Worm (Caenorhabditis elegans) whole organism, early embryonic: ENCODE results near the gene pals-34.

ENCODE experiments used
- B0310.2 ChIP-seq: sonication (generic microtip); optimal IDR thresholded peaks from 2 replicates; lab custom pipeline; 2016; ENCODE audit warnings: mild to moderate bottlenecking, missing genetic modification characterization, missing compliant biosample characterization
- F13C5.2 ChIP-seq: sonication (generic microtip); optimal IDR thresholded peaks from 2 replicates; lab custom pipeline; 2017; ENCODE audit warnings: mild to moderate bottlenecking, missing genetic modification characterization, inconsistent platforms, missing compliant biosample characterization
- aly-1 ChIP-seq: sonication (generic microtip); optimal IDR thresholded peaks from 2 replicates; lab custom pipeline; 2016; ENCODE audit warnings: missing genetic modification characterization, missing compliant biosample characterization
- ama-1 ChIP-seq: fragments of 150-350 bp; optimal IDR thresholded peaks from 2 replicates; lab custom pipeline; 2014
- ceh-13 ChIP-seq: fragments of 200-800 bp; sonication (Bioruptor generic); optimal IDR thresholded peaks from 2 replicates; lab custom pipeline; 2018; ENCODE audit warnings: mild to moderate bottlenecking, missing genetic modification characterization, missing compliant biosample characterization
- ceh-36 ChIP-seq: sonication (generic microtip); optimal IDR thresholded peaks from 2 replicates; lab custom pipeline; 2016; ENCODE audit warnings: missing genetic modification characterization, inconsistent platforms, missing compliant biosample characterization
- ets-7 ChIP-seq: sonication (generic microtip); optimal IDR thresholded peaks from 2 replicates; lab custom pipeline; 2016; ENCODE audit warnings: missing genotype, missing genetic modification characterization, missing compliant biosample characterization
- flt-1 ChIP-seq: fragments of 200-800 bp; sonication (Bioruptor generic); IDR thresholded peaks from 2 replicates; pipeline ENCODE4 v1.3.6; 2022; ENCODE audit warnings: missing genetic modification characterization, missing compliant biosample characterization
- hmbx-1 ChIP-seq: sonication (generic microtip); optimal IDR thresholded peaks from 2 replicates; lab custom pipeline; 2016; ENCODE audit warnings: mild to moderate bottlenecking, missing genetic modification characterization, missing compliant biosample characterization
- hmg-4 ChIP-seq: fragments of 200-800 bp; sonication (Bioruptor generic); optimal IDR thresholded peaks from 2 replicates; lab custom pipeline; 2018; ENCODE audit warnings: mild to moderate bottlenecking, missing genetic modification characterization, missing compliant biosample characterization
- hnd-1 ChIP-seq: sonication (generic microtip); optimal IDR thresholded peaks from 2 replicates; lab custom pipeline; 2016; ENCODE audit warnings: missing genetic modification characterization, missing compliant biosample characterization
- pes-1 ChIP-seq: fragments of 200-800 bp; sonication (Bioruptor generic); IDR thresholded peaks from 2 replicates; pipeline ENCODE4 v1.3.6; 2022; ENCODE audit warnings: missing genetic modification reagents, missing genetic modification characterization, missing compliant biosample characterization
- scrt-1 ChIP-seq: fragments of 200-800 bp; sonication (Bioruptor generic); IDR thresholded peaks from 2 replicates; pipeline ENCODE4 v1.3.6; 2022; ENCODE audit warnings: missing genetic modification characterization, missing compliant biosample characterization
- sea-1 ChIP-seq: fragments of 200-800 bp; sonication (Bioruptor generic); conservative IDR thresholded peaks from 2 replicates; pipeline ENCODE4 v1.3.6; 2022; ENCODE audit warnings: missing genetic modification characterization, missing compliant biosample characterization
- tbx-11 ChIP-seq: fragments of 200-800 bp; sonication (Bioruptor generic); IDR thresholded peaks from 2 replicates; pipeline ENCODE4 v1.3.6; 2022; ENCODE audit warnings: missing genetic modification characterization, missing compliant biosample characterization
- tbx-37 ChIP-seq: fragments of 200-800 bp; sonication (Bioruptor generic); conservative IDR thresholded peaks from 2 replicates; pipeline ENCODE4 v1.3.6; 2022; ENCODE audit warnings: missing genetic modification reagents, missing genetic modification characterization, missing compliant biosample characterization
- tra-4 ChIP-seq: sonication (generic microtip); optimal IDR thresholded peaks from 2 replicates; lab custom pipeline; 2017; ENCODE audit warnings: missing genetic modification characterization, missing compliant biosample characterization

The pals-34 gene

DNA sequence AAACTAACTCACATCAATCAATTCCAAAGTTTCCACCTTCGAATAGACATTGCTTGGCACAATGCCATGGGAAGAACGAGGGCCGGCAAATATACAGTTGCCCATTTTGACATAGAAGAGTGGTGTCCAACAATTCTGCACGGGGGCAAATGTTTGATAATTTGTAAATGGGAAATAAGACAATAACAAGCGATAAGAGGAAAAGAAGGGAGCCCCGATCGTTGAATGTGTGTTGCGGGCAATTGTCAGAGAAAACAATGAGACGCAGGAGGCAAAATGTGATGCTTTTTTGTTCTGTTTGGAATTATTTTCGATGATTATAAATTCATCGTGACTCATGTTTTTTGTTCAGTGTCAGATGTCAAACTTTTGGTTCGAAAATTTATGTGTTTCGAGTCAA lies at the start of gene pals-34:
Gene pals-34 (minus strand): TSS at position 280 of the 400 bp plus-strand sequence.
- no peak for TF ChIP-seq sea-1 (GFP tag; lab: Robert Waterston, UW)
- no peak for TF ChIP-seq B0310.2 (tag; lab: Kevin White, UChicago)
- no peak for TF ChIP-seq hmg-4
- TF ChIP-seq ceh-13: no peak
- TF ChIP-seq aly-1 (tag; lab: Kevin White, UChicago): no peak
- no peak for TF ChIP-seq tbx-11 (GFP tag; lab: Robert Waterston, UW)
- no peak for TF ChIP-seq F13C5.2 (tag; lab: Kevin White, UChicago)
- TF ChIP-seq tra-4 (tag; lab: Kevin White, UChicago): no peak
- no peak for TF ChIP-seq pes-1
- no peak for TF ChIP-seq hmbx-1 (tag; lab: Kevin White, UChicago)
- TF ChIP-seq scrt-1: no peak
- TF ChIP-seq ama-1 (lab: Kevin White, UChicago): no peak
- TF ChIP-seq ets-7 (tag; lab: Kevin White, UChicago): no peak
- TF ChIP-seq ceh-36: no peak
- TF ChIP-seq flt-1 (GFP tag; lab: Robert Waterston, UW): no peak
- TF ChIP-seq hnd-1 (tag; lab: Kevin White, UChicago): no peak
- TF ChIP-seq tbx-37 (GFP tag; lab: Robert Waterston, UW): no peak

DNA sequence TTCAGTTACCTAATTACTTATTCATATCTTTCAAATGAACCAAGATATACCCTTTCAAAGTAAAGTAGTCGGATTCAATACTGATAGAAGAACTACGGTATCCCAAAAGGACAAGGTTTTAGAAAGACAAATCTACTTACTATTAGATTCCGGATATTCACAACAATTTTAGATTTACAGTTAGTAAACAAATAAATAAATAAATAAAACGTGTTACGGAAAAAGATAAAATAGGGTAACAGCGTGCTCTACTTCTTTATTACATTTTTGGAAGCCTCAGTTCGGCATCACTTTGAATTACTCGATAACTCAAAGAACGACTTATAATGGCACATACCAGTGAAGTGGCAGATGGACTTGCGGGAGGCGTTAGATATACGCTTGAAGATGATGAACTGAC lies 48.7 kb upstream of the pals-34 start, which contains the start of gene Y97E10AR.8:
Gene Y97E10AR.8 (plus strand): TSS at position 301 of the 400 bp plus-strand sequence.
- no peak for TF ChIP-seq F13C5.2 (tag; lab: Kevin White, UChicago)
- no peak for TF ChIP-seq hnd-1 (tag; lab: Kevin White, UChicago)
- TF ChIP-seq tbx-11 (GFP tag; lab: Robert Waterston, UW): no peak
- TF ChIP-seq ceh-13: no peak
- TF ChIP-seq sea-1 (GFP tag; lab: Robert Waterston, UW): no peak

DNA sequence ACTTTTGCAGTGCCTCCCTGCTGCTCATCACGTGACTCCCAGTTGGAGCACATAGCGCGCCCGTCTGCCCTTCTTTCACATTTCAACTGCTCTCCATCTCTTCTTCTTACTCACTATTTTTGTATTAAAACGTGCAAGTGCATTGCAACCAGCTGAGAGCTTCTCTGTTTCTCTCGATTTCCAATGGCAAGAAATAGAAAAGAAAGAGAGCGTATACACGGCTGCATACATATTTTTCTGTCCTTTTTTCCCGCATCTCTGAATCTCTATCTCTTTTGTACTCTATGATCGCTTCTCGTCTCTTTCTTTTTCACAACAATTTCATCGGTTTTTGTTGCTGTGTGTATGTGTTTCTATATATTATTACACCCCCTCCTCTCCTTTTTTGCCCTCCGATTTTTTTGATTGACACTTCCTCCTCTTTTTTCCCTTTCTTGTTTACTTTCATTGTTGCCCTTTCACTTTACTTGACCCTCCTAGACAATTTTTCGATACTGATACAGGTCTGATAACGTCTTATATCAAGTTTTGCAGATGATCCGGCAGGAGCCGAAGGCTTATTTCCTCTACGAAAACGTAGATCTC lies 44.7 kb upstream of the pals-34 start, which contains the start of gene Y97E10AR.1:
Gene Y97E10AR.1 (plus strand): TSS at position 535 of the 585 bp plus-strand sequence.
- peak; percentile 40 for TF ChIP-seq hmg-4
- peak; percentile 22 for TF ChIP-seq F13C5.2 (tag; lab: Kevin White, UChicago)
- peak; percentile 16 for TF ChIP-seq hnd-1 (tag; lab: Kevin White, UChicago)
- no peak for TF ChIP-seq hmbx-1 (tag; lab: Kevin White, UChicago)

DNA sequence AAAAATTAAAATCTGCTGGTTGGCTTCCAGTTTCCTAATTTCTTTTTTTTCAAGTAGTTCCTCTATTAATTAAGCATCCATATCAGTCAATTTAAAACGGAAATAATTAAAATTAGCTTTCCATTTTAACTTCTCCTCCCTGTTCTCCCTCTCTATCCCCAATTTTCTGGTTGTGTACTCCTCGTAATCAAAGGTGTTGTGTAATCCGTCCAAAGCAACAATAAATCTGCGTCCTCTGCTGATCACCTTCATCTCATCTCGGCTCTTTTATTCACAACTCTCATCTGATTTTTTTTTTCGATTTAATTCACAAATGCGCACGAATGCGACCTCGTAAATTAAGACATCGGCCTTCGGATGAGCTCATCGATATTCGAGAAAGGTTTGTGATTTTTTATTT lies 39.6 kb upstream of the pals-34 start, which contains the start of gene Y97E10AR.2:
Gene Y97E10AR.2 (plus strand): TSS at position 301 of the 400 bp plus-strand sequence.
- no peak for TF ChIP-seq ama-1 (lab: Kevin White, UChicago)
- TF ChIP-seq tbx-37 (GFP tag; lab: Robert Waterston, UW): no peak

DNA sequence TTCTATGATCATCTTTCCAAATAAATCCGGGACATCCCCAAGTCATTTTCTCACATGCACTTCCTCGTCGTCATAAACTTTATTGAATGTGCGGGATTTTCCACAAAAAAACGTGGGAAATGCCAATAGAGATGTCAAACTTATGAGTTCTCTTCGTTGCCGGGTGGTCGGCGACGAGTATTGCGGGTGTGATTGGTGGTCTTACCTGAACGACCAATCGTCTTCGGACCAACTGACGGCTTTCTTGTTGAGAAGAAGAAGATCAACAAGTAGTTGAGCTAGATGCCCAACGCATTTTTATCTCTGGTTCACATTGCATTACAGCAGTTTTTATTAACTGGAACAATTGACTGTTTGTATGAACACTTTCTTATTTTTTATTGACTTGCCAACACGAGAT lies 38.9 kb upstream of the pals-34 start:
- no peak for TF ChIP-seq hmg-4
- TF ChIP-seq tbx-37 (GFP tag; lab: Robert Waterston, UW): no peak
- no peak for TF ChIP-seq hmbx-1 (tag; lab: Kevin White, UChicago)
- TF ChIP-seq tra-4 (tag; lab: Kevin White, UChicago): no peak
- TF ChIP-seq tbx-11 (GFP tag; lab: Robert Waterston, UW): no peak
- TF ChIP-seq flt-1 (GFP tag; lab: Robert Waterston, UW): no peak
- TF ChIP-seq scrt-1: no peak
- TF ChIP-seq hnd-1 (tag; lab: Kevin White, UChicago): no peak
- TF ChIP-seq ceh-36: no peak
- TF ChIP-seq ama-1 (lab: Kevin White, UChicago): no peak

DNA sequence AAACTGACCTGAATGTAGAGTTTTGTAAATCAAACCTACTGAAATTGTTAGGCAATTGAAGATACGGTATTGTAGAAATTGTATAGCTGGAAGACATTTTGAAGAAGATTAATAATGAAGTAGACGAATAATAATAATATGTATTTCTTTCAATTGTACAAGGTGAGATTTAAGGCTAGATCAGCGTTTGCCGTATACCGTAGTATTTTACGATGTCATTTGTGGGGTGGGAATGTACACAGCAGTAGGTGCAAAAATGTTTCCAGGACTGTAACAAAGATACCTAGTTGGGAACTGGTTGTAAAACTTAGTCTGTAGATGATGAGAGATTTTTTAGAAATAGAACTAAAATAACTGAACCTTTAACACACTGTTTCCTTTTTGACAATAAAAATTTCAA lies 38.3 kb upstream of the pals-34 start, which contains the start of gene ceh-76:
Gene ceh-76 (minus strand): TSS at position 101 of the 400 bp plus-strand sequence.
- TF ChIP-seq F13C5.2 (tag; lab: Kevin White, UChicago) (no peak), hmbx-1 (tag; lab: Kevin White, UChicago) (no peak), flt-1 (GFP tag; lab: Robert Waterston, UW) (no peak), hnd-1 (tag; lab: Kevin White, UChicago) (no peak), tbx-37 (GFP tag; lab: Robert Waterston, UW) (no peak), tra-4 (tag; lab: Kevin White, UChicago) (no peak), aly-1 (tag; lab: Kevin White, UChicago) (no peak), ets-7 (tag; lab: Kevin White, UChicago) (no peak), hmg-4 (no peak), B0310.2 (tag; lab: Kevin White, UChicago) (no peak), ama-1 (lab: Kevin White, UChicago) (no peak)

DNA sequence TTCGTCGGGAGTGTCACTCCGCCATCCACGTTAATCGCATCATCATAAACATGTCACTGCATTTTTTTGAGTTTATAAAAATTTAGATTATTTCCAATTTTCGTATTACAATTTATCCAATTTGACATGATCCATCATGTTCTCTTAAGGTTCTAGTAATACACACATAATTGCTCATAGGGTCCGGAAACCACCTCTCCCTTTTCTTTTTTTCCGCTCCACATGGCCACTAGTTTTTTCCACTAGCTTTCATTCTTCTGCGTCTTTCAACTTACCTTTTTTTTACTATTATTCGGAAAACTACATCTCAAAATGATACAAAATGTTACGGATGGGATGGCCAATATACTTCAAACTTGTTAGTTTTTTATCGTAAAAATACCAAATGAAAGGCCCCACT lies 29.6 kb upstream of the pals-34 start, which contains the start of gene Y97E10AL.1:
Gene Y97E10AL.1 (plus strand): TSS at position 301 of the 400 bp plus-strand sequence.
- TF ChIP-seq hnd-1 (tag; lab: Kevin White, UChicago) (no peak), aly-1 (tag; lab: Kevin White, UChicago) (no peak), tbx-11 (GFP tag; lab: Robert Waterston, UW) (no peak), F13C5.2 (tag; lab: Kevin White, UChicago) (no peak), ceh-36 (no peak), scrt-1 (no peak), tra-4 (tag; lab: Kevin White, UChicago) (no peak), pes-1 (no peak), hmbx-1 (tag; lab: Kevin White, UChicago) (no peak), ama-1 (lab: Kevin White, UChicago) (no peak), tbx-37 (GFP tag; lab: Robert Waterston, UW) (no peak), sea-1 (GFP tag; lab: Robert Waterston, UW) (no peak), ets-7 (tag; lab: Kevin White, UChicago) (no peak), B0310.2 (tag; lab: Kevin White, UChicago) (no peak), hmg-4 (no peak), ceh-13 (no peak), flt-1 (GFP tag; lab: Robert Waterston, UW) (no peak)
